Fruit fly (Drosophila melanogaster) whole organism, embryonic: Measurements from ENCODE around the gene dpr20.

Experiments used
- B-H1 ChIP-seq: fragments of 200-800 bp; sonication (Bioruptor generic); IDR thresholded peaks from 3 replicates; pipeline ENCODE4 v1.3.6; 2022; ENCODE audit warnings: missing biosample characterization, missing genetic modification characterization
- CG10366 ChIP-seq: fragments of 200-800 bp; sonication (Bioruptor generic); IDR thresholded peaks from 2 replicates; pipeline ENCODE4 v1.3.6; 2022; ENCODE audit warnings: missing biosample characterization, missing genetic modification characterization
- CG10431 ChIP-seq: fragments of 200-800 bp; sonication (Bioruptor generic); optimal IDR thresholded peaks from 3 replicates; lab custom pipeline; 2018; ENCODE audit warnings: missing biosample characterization, mild to moderate bottlenecking, missing genetic modification characterization
- CG10654 ChIP-seq: fragments of 200-800 bp; sonication (Bioruptor generic); optimal IDR thresholded peaks from 2 replicates; lab custom pipeline; 2016; ENCODE audit warnings: missing biosample characterization, missing genetic modification characterization
- CG11085 ChIP-seq: fragments of 200-800 bp; sonication (Bioruptor generic); IDR thresholded peaks from 2 replicates; pipeline ENCODE4 v1.3.6; 2022; ENCODE audit warnings: missing biosample characterization, missing genetic modification characterization
- CG11695 ChIP-seq: fragments of 200-800 bp; sonication (Bioruptor generic); IDR thresholded peaks from 3 replicates; pipeline ENCODE4 v1.3.6; 2022; ENCODE audit warnings: missing biosample characterization, missing genetic modification characterization
- CG12155 ChIP-seq: fragments of 200-800 bp; sonication (Bioruptor generic); optimal IDR thresholded peaks from 3 replicates; lab custom pipeline; 2016; ENCODE audit warnings: missing biosample characterization, missing genetic modification characterization
- CG14050 ChIP-seq: fragments of 200-800 bp; sonication (Bioruptor generic); IDR thresholded peaks from 3 replicates; pipeline ENCODE4 v1.3.6; 2022; ENCODE audit warnings: missing biosample characterization, missing genetic modification characterization
- CG14710 ChIP-seq: fragments of 200-800 bp; sonication (Bioruptor generic); optimal IDR thresholded peaks from 3 replicates; lab custom pipeline; 2019; ENCODE audit warnings: missing biosample characterization, mild to moderate bottlenecking, missing genetic modification characterization, moderate library complexity
- CG16815 ChIP-seq: fragments of 200-800 bp; sonication (Bioruptor generic); optimal IDR thresholded peaks from 3 replicates; lab custom pipeline; 2017; ENCODE audit warnings: missing biosample characterization, mild to moderate bottlenecking, missing genetic modification characterization
- CG17328 ChIP-seq: fragments of 200-800 bp; sonication (Bioruptor generic); IDR thresholded peaks from 2 replicates; pipeline ENCODE4 v1.3.6; 2022; ENCODE audit warnings: missing biosample characterization, missing genetic modification characterization
- CG17802 ChIP-seq: fragments of 200-800 bp; sonication (Bioruptor generic); optimal IDR thresholded peaks from 2 replicates; lab custom pipeline; 2018; ENCODE audit warnings: missing biosample characterization, mild to moderate bottlenecking, missing genetic modification characterization, moderate library complexity
- CG17829 ChIP-seq: fragments of 200-800 bp; optimal IDR thresholded peaks from 2 replicates; lab custom pipeline; 2019; ENCODE audit warnings: missing biosample characterization, mild to moderate bottlenecking, missing genetic modification characterization, moderate library complexity
- CG42726 ChIP-seq: fragments of 200-800 bp; sonication (Bioruptor generic); IDR thresholded peaks from 2 replicates; pipeline ENCODE4 v1.3.6; 2022; ENCODE audit warnings: missing biosample characterization, missing genetic modification characterization; ENCODE audit not compliant: partially characterized antibody
- CG4854 ChIP-seq: fragments of 200-800 bp; sonication (Bioruptor generic); optimal IDR thresholded peaks from 2 replicates; lab custom pipeline; 2016; ENCODE audit warnings: missing biosample characterization, missing genetic modification characterization, inconsistent platforms
- CG7928 ChIP-seq: fragments of 200-800 bp; sonication (Bioruptor generic); optimal IDR thresholded peaks from 2 replicates; lab custom pipeline; 2017; ENCODE audit warnings: missing biosample characterization, mild to moderate bottlenecking, missing genetic modification characterization
- CG8388 ChIP-seq: fragments of 200-800 bp; sonication (Bioruptor generic); optimal IDR thresholded peaks from 2 replicates; lab custom pipeline; 2019; ENCODE audit warnings: missing biosample characterization, mild to moderate bottlenecking, missing genetic modification characterization, moderate library complexity
- CG8944 ChIP-seq: fragments of 200-800 bp; sonication (Bioruptor generic); optimal IDR thresholded peaks from 3 replicates; lab custom pipeline; 2016; ENCODE audit warnings: missing biosample characterization, missing genetic modification characterization
- CG9817 ChIP-seq: fragments of 200-800 bp; sonication (Bioruptor generic); optimal IDR thresholded peaks from 2 replicates; lab custom pipeline; 2018; ENCODE audit warnings: missing biosample characterization, mild to moderate bottlenecking, missing genetic modification characterization, moderate library complexity
- GATAe ChIP-seq: fragments of 200-800 bp; sonication (Bioruptor generic); conservative IDR thresholded peaks from 2 replicates; pipeline ENCODE4 v1.3.6; 2022; ENCODE audit warnings: missing biosample characterization, missing genetic modification characterization
- Hand ChIP-seq: fragments of 200-800 bp; sonication (Bioruptor generic); optimal IDR thresholded peaks from 2 replicates; lab custom pipeline; 2017; ENCODE audit warnings: mild to moderate bottlenecking, missing biosample characterization, missing genetic modification reagents, missing genetic modification characterization
- Myb ChIP-seq: fragments of 200-800 bp; sonication (Bioruptor generic); optimal IDR thresholded peaks from 2 replicates; lab custom pipeline; 2016; ENCODE audit warnings: missing biosample characterization, missing genetic modification characterization
- Neu2 ChIP-seq: fragments of 200-800 bp; sonication (Bioruptor generic); optimal IDR thresholded peaks from 3 replicates; lab custom pipeline; 2016; ENCODE audit warnings: missing biosample characterization, missing genetic modification characterization, borderline replicate concordance
- Nf-YA ChIP-seq: fragments of 200-800 bp; sonication (Bioruptor generic); IDR thresholded peaks from 2 replicates; pipeline ENCODE4 v1.3.6; 2022; ENCODE audit warnings: missing biosample characterization, missing genetic modification characterization
- NfI ChIP-seq: fragments of 200-800 bp; sonication (Bioruptor generic); optimal IDR thresholded peaks from 3 replicates; lab custom pipeline; 2018; ENCODE audit warnings: missing biosample characterization, mild to moderate bottlenecking, missing genetic modification characterization, moderate library complexity
- Six4 ChIP-seq: fragments of 200-800 bp; sonication (Bioruptor generic); optimal IDR thresholded peaks from 2 replicates; lab custom pipeline; 2016; ENCODE audit warnings: missing biosample characterization, missing genetic modification characterization
- al ChIP-seq: fragments of 200-800 bp; sonication (Bioruptor generic); IDR thresholded peaks from 2 replicates; pipeline ENCODE4 v1.3.6; 2022; ENCODE audit warnings: missing biosample characterization, missing genetic modification characterization
- amos ChIP-seq: fragments of 200-800 bp; sonication (Bioruptor generic); IDR thresholded peaks from 2 replicates; pipeline ENCODE4 v1.3.6; 2022; ENCODE audit warnings: missing biosample characterization, missing genetic modification characterization; ENCODE audit not compliant: partially characterized antibody
- cas ChIP-seq: fragments of 200-800 bp; sonication (Bioruptor generic); IDR thresholded peaks from 2 replicates; pipeline ENCODE4 v1.3.6; 2022; ENCODE audit warnings: missing biosample characterization, missing genetic modification characterization
- caup ChIP-seq: fragments of 200-800 bp; sonication (Bioruptor generic); optimal IDR thresholded peaks from 3 replicates; lab custom pipeline; 2017; ENCODE audit warnings: missing biosample characterization, mild to moderate bottlenecking, missing genetic modification characterization, moderate library complexity; ENCODE audit not compliant: severe bottlenecking
- chif ChIP-seq, 2 experiments: fragments of 200-800 bp; sonication (Bioruptor generic); optimal IDR thresholded peaks; 3 replicates each; lab custom pipeline; 2016; ENCODE audit warnings: missing biosample characterization in 2 of 2, missing genetic modification characterization in 2 of 2
- dysf ChIP-seq: fragments of 200-800 bp; sonication (Bioruptor generic); IDR thresholded peaks from 3 replicates; pipeline ENCODE4 v1.3.6; 2022; ENCODE audit warnings: missing biosample characterization, missing genetic modification characterization
- fru ChIP-seq: fragments of >200 bp; optimal IDR thresholded peaks from 2 replicates; lab custom pipeline; 2017
- inv ChIP-seq: fragments of 200-800 bp; sonication (Bioruptor generic); IDR thresholded peaks from 2 replicates; pipeline ENCODE4 v1.3.6; 2022; ENCODE audit warnings: missing biosample characterization, missing genetic modification characterization; ENCODE audit not compliant: partially characterized antibody
- lmd ChIP-seq: fragments of 200-800 bp; sonication (Bioruptor generic); IDR thresholded peaks from 2 replicates; pipeline ENCODE4 v1.3.6; 2022; ENCODE audit warnings: missing biosample characterization, missing genetic modification characterization
- mam ChIP-seq: fragments of 200-800 bp; sonication (Bioruptor generic); optimal IDR thresholded peaks from 3 replicates; lab custom pipeline; 2016; ENCODE audit warnings: missing biosample characterization, missing genetic modification characterization
- mirr ChIP-seq: fragments of 200-800 bp; sonication (Bioruptor generic); optimal IDR thresholded peaks from 3 replicates; lab custom pipeline; 2018; ENCODE audit warnings: missing biosample characterization, mild to moderate bottlenecking, missing genetic modification characterization
- org-1 ChIP-seq: fragments of 200-800 bp; sonication (Bioruptor generic); optimal IDR thresholded peaks from 2 replicates; lab custom pipeline; 2017; ENCODE audit warnings: missing biosample characterization, missing genetic modification characterization
- phol ChIP-seq: fragments of 200-800 bp; sonication (Bioruptor generic); optimal IDR thresholded peaks from 3 replicates; lab custom pipeline; 2018; ENCODE audit warnings: missing biosample characterization, mild to moderate bottlenecking, missing genetic modification characterization, moderate library complexity
- pnt ChIP-seq: fragments of 200-800 bp; sonication (Bioruptor generic); optimal IDR thresholded peaks from 3 replicates; lab custom pipeline; 2016; ENCODE audit warnings: missing biosample characterization, missing genetic modification characterization
- prd ChIP-seq, 3 experiments: fragments of >200 bp in 2 of 3; fragments of 200-800 bp in 1 of 3; sonication (Bioruptor generic) in 1 of 3; optimal IDR thresholded peaks in 2 of 3; IDR thresholded peaks in 1 of 3; 2 replicates in 2 of 3; 3 replicates in 1 of 3; pipeline versions ENCODE4 v1.3.6 to Lab custom; 2017 to 2022; ENCODE audit warnings: missing biosample characterization in 1 of 3, missing genetic modification characterization in 1 of 3
- sens ChIP-seq: fragments of 200-800 bp; sonication (Bioruptor generic); peaks from one replicate; lab custom pipeline; 2016; ENCODE audit warnings: missing biosample characterization, missing genetic modification characterization
- sisA ChIP-seq: fragments of 200-800 bp; sonication (Bioruptor generic); IDR thresholded peaks from 2 replicates; pipeline ENCODE4 v1.3.6; 2022; ENCODE audit warnings: missing biosample characterization, missing genetic modification characterization
- so ChIP-seq: fragments of 200-800 bp; sonication (Bioruptor generic); IDR thresholded peaks from 3 replicates; pipeline ENCODE4 v1.3.6; 2022; ENCODE audit warnings: missing biosample characterization, missing genetic modification characterization
- tgo ChIP-seq: fragments of 200-800 bp; sonication (Bioruptor generic); IDR thresholded peaks from 3 replicates; pipeline ENCODE4 v1.3.6; 2022; ENCODE audit warnings: missing biosample characterization, missing genetic modification characterization
- tin ChIP-seq: fragments of 200-800 bp; sonication (Bioruptor generic); optimal IDR thresholded peaks from 3 replicates; lab custom pipeline; 2016; ENCODE audit warnings: missing biosample characterization, missing genetic modification characterization
- twi ChIP-seq: fragments of 200-800 bp; optimal IDR thresholded peaks from 2 replicates; lab custom pipeline; 2019; ENCODE audit warnings: missing biosample characterization, mild to moderate bottlenecking, missing genetic modification characterization, moderate library complexity
- wdn ChIP-seq: fragments of 200-800 bp; sonication (Bioruptor generic); IDR thresholded peaks from 2 replicates; pipeline ENCODE4 v1.3.6; 2022; ENCODE audit warnings: missing biosample characterization, missing genetic modification characterization
- wek ChIP-seq: fragments of 200-800 bp; sonication (Bioruptor generic); optimal IDR thresholded peaks from 3 replicates; lab custom pipeline; 2018; ENCODE audit warnings: missing biosample characterization, mild to moderate bottlenecking, missing genetic modification characterization, moderate library complexity
- yki ChIP-seq: fragments of >200 bp; optimal IDR thresholded peaks from 3 replicates; lab custom pipeline; 2018
- zfh1 ChIP-seq: fragments of 200-800 bp; sonication (Bioruptor generic); IDR thresholded peaks from 3 replicates; pipeline ENCODE4 v1.3.6; 2022; ENCODE audit warnings: missing biosample characterization, missing genetic modification characterization

The dpr20 gene

DNA sequence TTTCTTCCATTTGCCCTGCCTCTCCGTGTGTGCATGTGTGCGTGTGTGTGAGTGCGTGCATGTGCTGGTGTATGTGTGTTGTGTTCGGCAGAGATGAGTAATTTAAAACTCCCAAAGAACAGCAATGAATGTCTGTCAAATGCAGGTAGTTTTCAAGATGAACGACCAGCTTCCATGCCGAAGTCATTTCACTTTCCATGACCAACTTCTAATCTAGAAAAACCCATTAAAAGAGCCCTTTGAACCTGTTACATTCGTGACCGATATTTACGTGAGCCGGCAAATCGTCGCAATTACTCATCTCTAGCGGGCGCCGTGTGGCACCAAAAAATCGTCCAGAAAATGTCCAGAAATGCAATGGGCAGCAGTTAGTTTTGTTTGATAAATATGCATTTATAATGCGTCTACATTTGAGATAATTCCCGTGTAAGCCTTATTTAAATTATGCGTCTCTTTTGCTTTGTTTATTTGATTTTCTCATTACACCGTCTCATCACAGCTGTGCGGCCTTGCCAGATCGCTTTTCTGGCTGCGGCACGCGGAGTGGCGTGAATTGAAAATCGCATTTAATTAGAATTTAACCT lies 15.4 kb upstream of the dpr20 start (continued):
- TF ChIP-seq prd (optimal IDR thresholded peaks at IDR 0.05; lab: Kevin White, UChicago) (no peak), prd (GFP tag; IDR thresholded peaks at IDR 0.05; lab: Robert Waterston, UW) (peak; percentile 69), CG16815 (no peak), pnt (GFP tag; lab: Kevin White, UChicago) (peak; percentile 37), CG4854 (no peak), zfh1 (0 out of 3 replicates have a peak, but pooled peaks have one; percentile 34), amos (GFP tag; lab: Robert Waterston, UW) (peak; percentile 76), CG14050 (no peak), Neu2 (GFP tag; lab: Kevin White, UChicago) (peak; percentile 99), CG12155 (peak; percentile 41), tgo (GFP tag; lab: Robert Waterston, UW) (0 out of 3 replicates have a peak, but pooled peaks have one; percentile 17), CG7928 (GFP tag; lab: Kevin White, UChicago) (no peak), CG10654 (GFP tag; lab: Kevin White, UChicago) (no peak), yki (lab: Kevin White, UChicago) (no peak), CG17328 (GFP tag; lab: Robert Waterston, UW) (no peak), CG17802 (tag; lab: Kevin White, UChicago) (no peak), CG14710 (tag; lab: Kevin White, UChicago) (peak; percentile 45), al (GFP tag; lab: Robert Waterston, UW) (peak; percentile 41; the same call in 1 of the 2 replicates), sens (GFP tag; lab: Kevin White, UChicago) (peak; percentile 79), CG10431 (GFP tag; lab: Kevin White, UChicago) (no peak), CG17829 (peak; percentile 45), twi (tag; lab: Kevin White, UChicago) (peak; percentile 15), CG42726 (no peak), fru (lab: Kevin White, UChicago) (no peak), org-1 (no peak), B-H1 (no peak), lmd (GFP tag; lab: Robert Waterston, UW) (peak; percentile 50; the same call in 1 of the 2 replicates), CG8388 (no peak), CG11695 (GFP tag; lab: Robert Waterston, UW) (no peak), NfI (no peak), dysf (GFP tag; lab: Robert Waterston, UW) (peak; percentile 55; the same call in 1 of the 3 replicates), Myb (GFP tag; lab: Kevin White, UChicago) (peak; percentile 63), so (GFP tag; lab: Robert Waterston, UW) (no peak), wdn (GFP tag; lab: Robert Waterston, UW) (no peak), Nf-YA (GFP tag; lab: Robert Waterston, UW) (no peak), CG10366 (GFP tag; lab: Robert Waterston, UW) (no peak), Six4 (GFP tag; lab: Kevin White, UChicago) (peak; percentile 40), chif (GFP tag; optimal IDR thresholded peaks at IDR 0.05; lab: Kevin White, UChicago) (peak in 1 of 2 experiments; percentile 25), Hand (no peak), mam (peak; percentile 62), phol (peak; percentile 57), CG8944 (peak; percentile 59), inv (GFP tag; lab: Robert Waterston, UW) (peak; percentile 80), cas (GFP tag; lab: Robert Waterston, UW) (no peak), wek (GFP tag; lab: Kevin White, UChicago) (no peak), sisA (GFP tag; lab: Robert Waterston, UW) (peak; percentile 40; the same call in 1 of the 2 replicates), mirr (GFP tag; lab: Kevin White, UChicago) (no peak), CG11085 (GFP tag; lab: Robert Waterston, UW) (no peak), CG9817 (peak; percentile 50), GATAe (GFP tag; lab: Robert Waterston, UW) (no peak), caup (GFP tag; lab: Kevin White, UChicago) (no peak), tin (no peak)
